Worm (Caenorhabditis elegans): ENCODE measurements around the gene ZK666.4.
A peak's percentile ranks its signal among the peaks of the same experiment; 100 is the strongest.

The ZK666.4 gene

DNA sequence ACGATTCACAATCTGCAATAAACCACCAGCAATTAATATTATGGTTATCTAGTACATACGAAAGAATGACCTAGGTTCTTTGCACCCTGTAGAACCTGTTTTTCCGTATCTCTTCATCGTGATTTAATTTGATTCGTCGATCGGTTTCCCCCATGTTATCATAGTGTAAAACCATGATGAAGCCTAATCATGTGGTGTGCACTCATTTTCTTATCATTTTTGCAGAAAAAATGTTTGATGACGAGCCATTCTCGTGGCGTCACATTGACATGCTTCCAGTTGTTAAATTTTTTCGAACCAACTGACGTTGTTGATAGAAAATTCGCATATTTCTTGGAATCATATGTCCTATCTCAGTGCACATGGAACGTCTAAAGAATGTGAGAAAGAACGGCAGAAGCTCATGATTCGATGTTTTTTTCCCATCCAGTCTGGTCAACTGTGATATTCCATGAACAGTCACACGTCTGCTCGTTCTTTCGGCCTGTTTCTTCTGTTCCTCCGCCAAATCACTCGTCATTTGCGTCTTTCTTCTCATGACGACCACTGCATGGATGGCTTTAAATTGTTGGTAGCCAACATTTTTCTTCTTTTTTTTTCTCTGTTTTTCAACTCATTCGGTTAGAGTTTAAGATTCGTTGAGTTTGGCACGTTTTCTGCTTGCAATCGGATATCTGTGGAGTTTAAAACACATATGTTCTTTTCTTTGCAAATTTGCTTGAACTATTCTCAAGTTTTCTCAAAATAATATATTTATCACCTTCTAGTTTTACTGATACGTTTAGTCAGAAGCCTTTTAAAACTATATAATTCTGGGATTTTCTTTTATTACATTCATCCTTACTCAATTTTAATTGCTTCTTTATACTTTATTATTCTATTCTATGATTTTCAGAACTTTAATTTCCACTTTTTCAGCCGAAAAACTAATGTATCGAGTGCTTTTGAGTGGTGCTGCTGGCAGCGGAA lies 29.4 kb upstream of the ZK666.4 start, which contains the start of gene ZK673.2 (continued):
- TF ChIP-seq dpl-1 (GFP tag; optimal IDR thresholded peaks at IDR 0.05), result no peak
- TF ChIP-seq sup-37 (GFP tag; optimal IDR thresholded peaks at IDR 0.05), result no peak
- TF ChIP-seq swsn-7 (tag; optimal IDR thresholded peaks at IDR 0.05), result no peak
- TF ChIP-seq ces-1 (GFP tag; optimal IDR thresholded peaks at IDR 0.05), result no peak
- TF ChIP-seq alr-1 (tag; optimal IDR thresholded peaks at IDR 0.05; ENCODE audit: borderline replicate concordance), result no peak
- no peak for TF ChIP-seq lin-15B (tag; optimal IDR thresholded peaks at IDR 0.05)
- no peak for TF ChIP-seq sptf-1 (tag; optimal IDR thresholded peaks at IDR 0.05)
- TF ChIP-seq fos-1 (tag; optimal IDR thresholded peaks at IDR 0.05), result no peak
- TF ChIP-seq aha-1 (tag; optimal IDR thresholded peaks at IDR 0.05), result no peak
- TF ChIP-seq elt-2 (tag; optimal IDR thresholded peaks at IDR 0.05), result peak; percentile 74
- no peak for TF ChIP-seq unc-62 (GFP tag; optimal IDR thresholded peaks at IDR 0.05)
- no peak for TF ChIP-seq nhr-47 (tag; optimal IDR thresholded peaks at IDR 0.05)
- no peak for TF ChIP-seq lin-39 (tag; optimal IDR thresholded peaks at IDR 0.05)
- no peak for TF ChIP-seq unc-30 (tag; optimal IDR thresholded peaks at IDR 0.05)
- TF ChIP-seq lir-3 (tag; optimal IDR thresholded peaks at IDR 0.05; ENCODE audit: poor library complexity), result no peak
- TF ChIP-seq jun-1 (tag; optimal IDR thresholded peaks at IDR 0.05), result no peak
- TF ChIP-seq elt-3 (tag; optimal IDR thresholded peaks at IDR 0.05), result peak in 4 of 6 experiments; percentile 22 to 92 (median 51)
- TF ChIP-seq snpc-4 (tag; optimal IDR thresholded peaks at IDR 0.05), result no peak
- TF ChIP-seq lsy-2 (tag; optimal IDR thresholded peaks at IDR 0.05), result peak in 1 of 2 experiments; percentile 53
- peak; percentile 94 for TF ChIP-seq nhr-85 (tag)
- no peak for TF ChIP-seq unc-86 (tag; optimal IDR thresholded peaks at IDR 0.05)
- no peak for TF ChIP-seq nhr-28 (tag; optimal IDR thresholded peaks at IDR 0.05)
- no peak for TF ChIP-seq C16A3.4 (tag; optimal IDR thresholded peaks at IDR 0.05)
- TF ChIP-seq nhr-19 (GFP tag; conservative IDR thresholded peaks at IDR 0.05), result peak; percentile 45; the same call in 1 of the 2 replicates
- no peak for TF ChIP-seq pqm-1 (tag; optimal IDR thresholded peaks at IDR 0.05)
- no peak for TF ChIP-seq fkh-4 (tag; optimal IDR thresholded peaks at IDR 0.05; ENCODE audit: borderline replicate concordance)
- TF ChIP-seq pax-3 (tag; optimal IDR thresholded peaks at IDR 0.05), result no peak
- TF ChIP-seq zag-1 (tag; optimal IDR thresholded peaks at IDR 0.05), result no peak
- TF ChIP-seq tlp-1 (tag; optimal IDR thresholded peaks at IDR 0.05), result no peak
- TF ChIP-seq isw-1 (GFP tag; IDR thresholded peaks at IDR 0.05), result no peak
- no peak for TF ChIP-seq nhr-77 (tag; optimal IDR thresholded peaks at IDR 0.05)
- peak; percentile 46 for TF ChIP-seq nhr-90 (tag; optimal IDR thresholded peaks at IDR 0.05; ENCODE audit: poor library complexity)
- TF ChIP-seq fkh-8 (tag; optimal IDR thresholded peaks at IDR 0.05), result peak; percentile 29
- peak; percentile 80 for TF ChIP-seq blmp-1 (tag; optimal IDR thresholded peaks at IDR 0.05)
- TF ChIP-seq tbx-2 (tag; optimal IDR thresholded peaks at IDR 0.05), result no peak
- peak; percentile 32 for TF ChIP-seq nhr-11 (tag; optimal IDR thresholded peaks at IDR 0.05)
- TF ChIP-seq unc-98 (GFP tag; IDR thresholded peaks at IDR 0.05), result no peak
- TF ChIP-seq egl-27 (tag; optimal IDR thresholded peaks at IDR 0.05), result no peak
- peak; percentile 3 for TF ChIP-seq C34B4.2 (tag; optimal IDR thresholded peaks at IDR 0.05)
- TF ChIP-seq rnt-1 (tag; optimal IDR thresholded peaks at IDR 0.05), result peak; percentile 3
- TF ChIP-seq nhr-237 (tag; optimal IDR thresholded peaks at IDR 0.05), result no peak
- no peak for TF ChIP-seq ceh-82 (tag; optimal IDR thresholded peaks at IDR 0.05)
- TF ChIP-seq zip-4 (GFP tag; optimal IDR thresholded peaks at IDR 0.05), result no peak
- no peak for TF ChIP-seq ama-1 (optimal IDR thresholded peaks at IDR 0.05)
- no peak for TF ChIP-seq aly-2 (tag; optimal IDR thresholded peaks at IDR 0.05)
- no peak for TF ChIP-seq irx-1 (tag; optimal IDR thresholded peaks at IDR 0.05)
- no peak for TF ChIP-seq efl-1 (optimal IDR thresholded peaks at IDR 0.05)
- peak; percentile 7 to 93 for TF ChIP-seq efl-1 (GFP tag; optimal IDR thresholded peaks at IDR 0.05 in 1 of 2)
- peak in 1 of 2 experiments; percentile 64 for TF ChIP-seq mdl-1 (tag; optimal IDR thresholded peaks at IDR 0.05)
- TF ChIP-seq ztf-4 (tag; optimal IDR thresholded peaks at IDR 0.05), result no peak
- peak; percentile 38 for TF ChIP-seq mep-1 (tag; optimal IDR thresholded peaks at IDR 0.05)
- no peak for TF ChIP-seq ceh-63 (GFP tag; optimal IDR thresholded peaks at IDR 0.05)
